Fruit fly (Drosophila melanogaster): Measurements from ENCODE around the gene CG1738.

- TF ChIP-seq kay (GFP tag; ENCODE audit: borderline replicate concordance), result no peak
- TF ChIP-seq Hr96 (GFP tag; optimal IDR thresholded peaks at IDR 0.05), result no peak
- TF ChIP-seq Clk (GFP tag; optimal IDR thresholded peaks at IDR 0.05), result no peak
- no peak for TF ChIP-seq cic (GFP tag; optimal IDR thresholded peaks at IDR 0.05)
- no peak for TF ChIP-seq CG7045 (GFP tag; optimal IDR thresholded peaks at IDR 0.05)
Measured at dm6 chrX:11322659-11323058, 26.2 kb upstream of the CG1738 start.
